Worm (Caenorhabditis elegans): Measurements from ENCODE around the gene Y38F1A.7.
"Not testable (repeated sequence)": the region's sequence is repeated elsewhere in the genome, so short reads cannot be mapped to it uniquely, and the experiment has no call there.

ce11 chrII:13047106-13047505, 49.5 kb upstream of the Y38F1A.7 start, which contains the start of gene F42G4.7:
- not testable (repeated sequence) for TF ChIP-seq nhr-28 (tag; optimal IDR thresholded peaks at IDR 0.05); pha-4 (tag; optimal IDR thresholded peaks at IDR 0.05); nhr-11 (tag; optimal IDR thresholded peaks at IDR 0.05); ceh-16 (tag; optimal IDR thresholded peaks at IDR 0.05); zag-1 (tag; optimal IDR thresholded peaks at IDR 0.05); ceh-82 (tag; optimal IDR thresholded peaks at IDR 0.05); unc-62 (GFP tag; optimal IDR thresholded peaks at IDR 0.05); elt-2 (tag; optimal IDR thresholded peaks at IDR 0.05); nfya-1 (tag; optimal IDR thresholded peaks at IDR 0.05; ENCODE audit: insufficient read depth); nhr-67 (tag; optimal IDR thresholded peaks at IDR 0.05); unc-39 (tag; optimal IDR thresholded peaks at IDR 0.05); snpc-4 (tag; optimal IDR thresholded peaks at IDR 0.05); skn-1 (tag; optimal IDR thresholded peaks at IDR 0.05); nhr-25 (tag; optimal IDR thresholded peaks at IDR 0.05)
